Worm (Caenorhabditis elegans) whole organism, midembryonic: ENCODE results near the gene kle-2.

Experiments
- flt-1 ChIP-seq: fragments of 200-800 bp; sonication (Bioruptor generic); IDR thresholded peaks from 2 replicates; pipeline ENCODE4 v1.3.6; 2022; ENCODE audit warnings: missing genetic modification characterization, missing compliant biosample characterization
- ztf-23 ChIP-seq: fragments of 200-800 bp; sonication (Bioruptor generic); IDR thresholded peaks from 2 replicates; pipeline ENCODE4 v1.3.6; 2022; ENCODE audit warnings: missing genetic modification reagents, missing genetic modification characterization, missing compliant biosample characterization
- ztf-29 ChIP-seq: fragments of 200-800 bp; sonication (Bioruptor generic); IDR thresholded peaks from 2 replicates; pipeline ENCODE4 v1.3.6; 2022; ENCODE audit warnings: missing genetic modification reagents, missing genetic modification characterization, missing compliant biosample characterization

- TF ChIP-seq flt-1 (GFP tag; lab: Robert Waterston, UW) (no peak), ztf-23 (GFP tag; lab: Robert Waterston, UW) (no peak), ztf-29 (GFP tag; lab: Robert Waterston, UW) (no peak)
These were observed 6.2 kb downstream of the kle-2 start for ce11 chrIII:7947677-7948076.
